Worm (Caenorhabditis elegans) whole organism, dauer: ENCODE results near the gene Y116A8C.19.

Experiments
- unc-62 ChIP-seq: sonication (generic microtip); optimal IDR thresholded peaks from 2 replicates; lab custom pipeline; 2017; ENCODE audit warnings: missing biosample characterization, missing genetic modification reagents, missing genetic modification characterization

Y116A8C.19 gene

ce11 chrIV:17021042-17021441, 18.4 kb downstream of the Y116A8C.19 start:
- TF ChIP-seq unc-62 (GFP tag; lab: Kevin White, UChicago) = no peak

- no peak for TF ChIP-seq unc-62 (GFP tag; lab: Kevin White, UChicago)
Measured at ce11 chrIV:17010274-17010673, 29.2 kb downstream of the Y116A8C.19 start.

- TF ChIP-seq unc-62 (GFP tag; lab: Kevin White, UChicago) = no peak
Measured at ce11 chrIV:17005734-17006133, 33.7 kb downstream of the Y116A8C.19 start.

ce11 chrIV:16995425-16995824, 44.0 kb downstream of the Y116A8C.19 start, which contains the start of gene rom-4:
rom-4 (plus strand) TSS chrIV:16995822.
- no peak for TF ChIP-seq unc-62 (GFP tag; lab: Kevin White, UChicago)
